Worm (Caenorhabditis elegans): ENCODE results near the gene F13H8.5.

The F13H8.5 gene

ce11 chrII:6235432-6236092, 20.4 kb downstream of the F13H8.5 start, which contains the start of gene T24H7.9:
Gene T24H7.9, minus strand, starts transcription at chrII:6235505.
- no peak for TF ChIP-seq T22C8.4 (GFP tag; IDR thresholded peaks at IDR 0.05)
- TF ChIP-seq ztf-29 (GFP tag; IDR thresholded peaks at IDR 0.05) = no peak
- no peak for TF ChIP-seq med-1 (GFP tag; optimal IDR thresholded peaks at IDR 0.05; ENCODE audit: insufficient read depth)

ce11 chrII:6230116-6230515, 25.8 kb downstream of the F13H8.5 start:
- TF ChIP-seq med-1 (GFP tag; optimal IDR thresholded peaks at IDR 0.05; ENCODE audit: insufficient read depth) = no peak

ce11 chrII:6226995-6227394, 28.9 kb downstream of the F13H8.5 start, which contains the start of gene srsy-2:
Gene srsy-2, minus strand, starts transcription at chrII:6227095.
- TF ChIP-seq klf-2 (GFP tag; conservative IDR thresholded peaks at IDR 0.05) (no peak), flt-1 (GFP tag; IDR thresholded peaks at IDR 0.05) (no peak), ztf-29 (GFP tag; IDR thresholded peaks at IDR 0.05) (no peak), ztf-23 (GFP tag; IDR thresholded peaks at IDR 0.05) (no peak), tab-1 (GFP tag; IDR thresholded peaks at IDR 0.05) (no peak), ref-1 (GFP tag; conservative IDR thresholded peaks at IDR 0.05) (no peak)

ce11 chrII:6223755-6224154, 32.2 kb downstream of the F13H8.5 start:
- TF ChIP-seq tab-1 (GFP tag; IDR thresholded peaks at IDR 0.05) (no peak), ztf-23 (GFP tag; IDR thresholded peaks at IDR 0.05) (no peak), med-1 (GFP tag; optimal IDR thresholded peaks at IDR 0.05; ENCODE audit: insufficient read depth) (no peak), ref-1 (GFP tag; conservative IDR thresholded peaks at IDR 0.05) (no peak), cog-1 (tag; optimal IDR thresholded peaks at IDR 0.05) (no peak), ztf-29 (GFP tag; IDR thresholded peaks at IDR 0.05) (no peak), klf-2 (GFP tag; conservative IDR thresholded peaks at IDR 0.05) (no peak), T22C8.4 (GFP tag; IDR thresholded peaks at IDR 0.05) (no peak), flt-1 (GFP tag; IDR thresholded peaks at IDR 0.05) (no peak)

- TF ChIP-seq ztf-23 (GFP tag; IDR thresholded peaks at IDR 0.05) (no peak), T22C8.4 (GFP tag; IDR thresholded peaks at IDR 0.05) (no peak), ref-1 (GFP tag; conservative IDR thresholded peaks at IDR 0.05) (no peak), med-1 (GFP tag; optimal IDR thresholded peaks at IDR 0.05; ENCODE audit: insufficient read depth) (no peak), klf-2 (GFP tag; conservative IDR thresholded peaks at IDR 0.05) (no peak), flt-1 (GFP tag; IDR thresholded peaks at IDR 0.05) (no peak)
These were observed 33.4 kb downstream of the F13H8.5 start, which contains the start of gene C30B5.6 for ce11 chrII:6222558-6222957. Gene C30B5.6, minus strand, starts transcription at chrII:6222658.

ce11 chrII:6221470-6221869, 34.5 kb downstream of the F13H8.5 start:
- TF ChIP-seq cog-1 (tag; optimal IDR thresholded peaks at IDR 0.05) (no peak), ztf-23 (GFP tag; IDR thresholded peaks at IDR 0.05) (no peak), klf-2 (GFP tag; conservative IDR thresholded peaks at IDR 0.05) (no peak), ref-1 (GFP tag; conservative IDR thresholded peaks at IDR 0.05) (no peak)

ce11 chrII:6219346-6219745, 36.6 kb downstream of the F13H8.5 start, which contains the start of gene mks-2:
Gene mks-2, minus strand, starts transcription at chrII:6219446.
- TF ChIP-seq flt-1 (GFP tag; IDR thresholded peaks at IDR 0.05) (no peak), ztf-29 (GFP tag; IDR thresholded peaks at IDR 0.05) (no peak), klf-2 (GFP tag; conservative IDR thresholded peaks at IDR 0.05) (no peak), ref-1 (GFP tag; conservative IDR thresholded peaks at IDR 0.05) (no peak), ztf-23 (GFP tag; IDR thresholded peaks at IDR 0.05) (no peak)

ce11 chrII:6208116-6208515, 47.8 kb downstream of the F13H8.5 start, which contains the start of gene daf-37:
Gene daf-37, minus strand, starts transcription at chrII:6208216.
- TF ChIP-seq flt-1 (GFP tag; IDR thresholded peaks at IDR 0.05) (no peak), ztf-29 (GFP tag; IDR thresholded peaks at IDR 0.05) (no peak), med-1 (GFP tag; optimal IDR thresholded peaks at IDR 0.05; ENCODE audit: insufficient read depth) (no peak), ref-1 (GFP tag; conservative IDR thresholded peaks at IDR 0.05) (no peak), T22C8.4 (GFP tag; IDR thresholded peaks at IDR 0.05) (no peak), cog-1 (tag; optimal IDR thresholded peaks at IDR 0.05) (no peak), ztf-23 (GFP tag; IDR thresholded peaks at IDR 0.05) (no peak), klf-2 (GFP tag; conservative IDR thresholded peaks at IDR 0.05) (no peak)

- TF ChIP-seq cog-1 (tag; optimal IDR thresholded peaks at IDR 0.05) (no peak), ztf-29 (GFP tag; IDR thresholded peaks at IDR 0.05) (no peak), ref-1 (GFP tag; conservative IDR thresholded peaks at IDR 0.05) (no peak), flt-1 (GFP tag; IDR thresholded peaks at IDR 0.05) (no peak), T22C8.4 (GFP tag; IDR thresholded peaks at IDR 0.05) (no peak), med-1 (GFP tag; optimal IDR thresholded peaks at IDR 0.05; ENCODE audit: insufficient read depth) (no peak), tab-1 (GFP tag; IDR thresholded peaks at IDR 0.05) (no peak), klf-2 (GFP tag; conservative IDR thresholded peaks at IDR 0.05) (no peak)
These were observed 48.7 kb downstream of the F13H8.5 start for ce11 chrII:6207252-6207651.

- TF ChIP-seq T22C8.4 (GFP tag; IDR thresholded peaks at IDR 0.05) = no peak
- no peak for TF ChIP-seq med-1 (GFP tag; optimal IDR thresholded peaks at IDR 0.05; ENCODE audit: insufficient read depth)
- no peak for TF ChIP-seq ztf-29 (GFP tag; IDR thresholded peaks at IDR 0.05)
- TF ChIP-seq klf-2 (GFP tag; conservative IDR thresholded peaks at IDR 0.05) = no peak
- TF ChIP-seq cog-1 (tag; optimal IDR thresholded peaks at IDR 0.05) = no peak
- TF ChIP-seq flt-1 (GFP tag; IDR thresholded peaks at IDR 0.05) = no peak
- TF ChIP-seq tab-1 (GFP tag; IDR thresholded peaks at IDR 0.05) = no peak
- no peak for TF ChIP-seq ztf-23 (GFP tag; IDR thresholded peaks at IDR 0.05)
- no peak for TF ChIP-seq ref-1 (GFP tag; conservative IDR thresholded peaks at IDR 0.05)
These were observed 53.0 kb downstream of the F13H8.5 start, which contains the start of gene C30B5.17 for ce11 chrII:6202910-6203309. Gene C30B5.17, minus strand, starts transcription at chrII:6203010.
